4 worm cellular contexts compared by ENCODE assay signal in the genomic region with DNA sequence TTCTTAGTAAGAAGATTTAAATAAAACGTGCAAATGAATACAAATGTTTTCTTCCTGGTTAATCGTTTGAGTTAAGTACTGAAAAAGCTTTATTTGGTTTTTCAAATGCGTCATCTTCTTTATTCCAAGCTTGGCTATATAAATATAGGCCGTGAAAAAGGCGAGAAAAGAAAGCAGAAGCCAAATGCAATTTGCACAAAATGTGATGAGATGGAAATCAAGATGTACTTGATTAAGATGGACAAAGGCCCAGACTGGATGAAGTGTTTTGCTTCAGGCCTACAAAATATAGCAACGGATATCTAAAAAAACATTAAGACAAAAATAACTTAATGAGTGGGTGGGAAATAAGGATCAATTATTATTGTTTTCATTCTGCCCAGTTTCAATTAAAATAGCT.
TF ChIP-seq lines count a peak whose summit lies in the region.

No protein-coding gene starts in this region.

TF ChIP-seq in whole organism, L1 larva, 84 proteins besides CTCF, POLR2A, EP300 and RAD21:
- TF ChIP-seq hlh-17 (GFP tag; optimal IDR thresholded peaks at IDR 0.05; lab: Kevin White, UChicago; ENCODE audit: borderline replicate concordance) (no peak), isw-1 (GFP tag; IDR thresholded peaks at IDR 0.05; lab: Robert Waterston, UW) (no peak), snpc-4 (tag; optimal IDR thresholded peaks at IDR 0.05; lab: Kevin White, UChicago) (no peak), sptf-1 (tag; optimal IDR thresholded peaks at IDR 0.05; lab: Kevin White, UChicago) (no peak), fkh-4 (tag; optimal IDR thresholded peaks at IDR 0.05; lab: Kevin White, UChicago; ENCODE audit: borderline replicate concordance) (no peak), fkh-10 (GFP tag; optimal IDR thresholded peaks at IDR 0.05; lab: Kevin White, UChicago) (peak; percentile 1), tbx-2 (tag; optimal IDR thresholded peaks at IDR 0.05; lab: Kevin White, UChicago) (no peak)

TF ChIP-seq in whole organism, L3 larva, 47 proteins besides CTCF, POLR2A, EP300 and RAD21:
- TF ChIP-seq fkh-10 (GFP tag; optimal IDR thresholded peaks at IDR 0.05; lab: Kevin White, UChicago) = peak; percentile 70
- no peak for TF ChIP-seq nhr-25 (tag; optimal IDR thresholded peaks at IDR 0.05; lab: Kevin White, UChicago)

TF ChIP-seq in whole organism, late embryonic, 69 proteins besides CTCF, POLR2A, EP300 and RAD21:
- TF ChIP-seq unc-42 (tag; optimal IDR thresholded peaks at IDR 0.05; lab: Kevin White, UChicago) (peak; percentile 60), tbx-7 (tag; optimal IDR thresholded peaks at IDR 0.05; lab: Kevin White, UChicago) (no peak)
TF ChIP-seq in whole organism, late embryonic: peak in this region for 1.

TF ChIP-seq in whole organism, mixed stage, embryonic, 35 proteins besides CTCF, POLR2A, EP300 and RAD21:
- TF ChIP-seq unc-120 (tag; optimal IDR thresholded peaks at IDR 0.05; lab: Kevin White, UChicago; ENCODE audit: poor library complexity, severe bottlenecking) (no peak), ces-1 (GFP tag; optimal IDR thresholded peaks at IDR 0.05; lab: Kevin White, UChicago) (peak; percentile 67)
